Worm (Caenorhabditis elegans) whole organism, L1 larva: Measurements from ENCODE around the gene str-206.
A peak's percentile ranks its signal among the peaks of the same experiment; 100 is the strongest.

ENCODE experiments used
- alr-1 ChIP-seq: fragments of 200-800 bp; sonication (Bioruptor generic); optimal IDR thresholded peaks from 2 replicates; lab custom pipeline; 2018; ENCODE audit warnings: borderline replicate concordance, mild to moderate bottlenecking, missing genetic modification characterization, missing compliant biosample characterization
- blmp-1 ChIP-seq: fragments of 150-350 bp; optimal IDR thresholded peaks from 2 replicates; lab custom pipeline; 2014; ENCODE audit warnings: missing biosample characterization, missing genetic modification characterization
- efl-1 ChIP-seq, 4 experiments: fragments of 150-350 bp; optimal IDR thresholded peaks in 3 of 4; peaks in 1 of 4; 1 replicate in 1 of 4; 2 replicates in 3 of 4; lab custom pipeline; 2014; ENCODE audit warnings: missing biosample characterization in 2 of 4, missing genetic modification characterization in 2 of 4, missing genetic modification reagents in 2 of 4
- egl-27 ChIP-seq, 2 experiments: fragments of 150-350 bp in 1 of 2; sonication (generic microtip); optimal IDR thresholded peaks; 3 replicates each; lab custom pipeline; 2017 to 2018; ENCODE audit warnings: missing biosample characterization in 2 of 2, missing genetic modification characterization in 2 of 2, missing genetic modification reagents in 2 of 2
- fkh-10 ChIP-seq: sonication (generic microtip); optimal IDR thresholded peaks from 2 replicates; lab custom pipeline; 2017; ENCODE audit warnings: missing biosample characterization, missing genetic modification reagents, missing genetic modification characterization
- grh-1 ChIP-seq: fragments of 200-800 bp; sonication (Bioruptor generic); IDR thresholded peaks from 2 replicates; pipeline ENCODE4 v1.3.6; 2022; ENCODE audit warnings: missing genetic modification reagents, missing genetic modification characterization, missing compliant biosample characterization
- lin-13 ChIP-seq: fragments of 150-350 bp; optimal IDR thresholded peaks from 2 replicates; lab custom pipeline; 2014; ENCODE audit warnings: missing biosample characterization, missing genetic modification reagents, missing genetic modification characterization
- lin-35 ChIP-seq, 2 experiments: fragments of 150-350 bp; optimal IDR thresholded peaks; 2 replicates each; lab custom pipeline; 2014; ENCODE audit warnings: missing biosample characterization in 2 of 2, missing genetic modification characterization in 2 of 2, missing genetic modification reagents in 2 of 2
- lin-39 ChIP-seq: fragments of 150-350 bp; optimal IDR thresholded peaks from 2 replicates; lab custom pipeline; 2014; ENCODE audit warnings: missing biosample characterization, missing genetic modification reagents, missing genetic modification characterization
- nhr-11 ChIP-seq: fragments of 150-350 bp; optimal IDR thresholded peaks from 2 replicates; lab custom pipeline; 2014; ENCODE audit warnings: missing biosample characterization, missing genetic modification characterization
- nhr-28 ChIP-seq: fragments of 150-350 bp; optimal IDR thresholded peaks from 2 replicates; lab custom pipeline; 2014; ENCODE audit warnings: missing biosample characterization, missing genetic modification characterization
- tbx-2 ChIP-seq: sonication (generic microtip); optimal IDR thresholded peaks from 2 replicates; lab custom pipeline; 2016; ENCODE audit warnings: missing genetic modification characterization, missing compliant biosample characterization

ce11 chrV:6213845-6214244, 4.1 kb upstream of the str-206 start:
- TF ChIP-seq nhr-28 (tag; lab: Kevin White, UChicago) (no peak), efl-1 (optimal IDR thresholded peaks at IDR 0.05; lab: Kevin White, UChicago) (peak; percentile 24 to 66), efl-1 (GFP tag; optimal IDR thresholded peaks at IDR 0.05 in 1 of 2; lab: Kevin White, UChicago) (no peak), tbx-2 (tag; lab: Kevin White, UChicago) (peak; percentile 16), lin-35 (GFP tag; optimal IDR thresholded peaks at IDR 0.05; lab: Kevin White, UChicago) (peak; percentile 19 to 31), blmp-1 (peak; percentile 29), egl-27 (tag; optimal IDR thresholded peaks at IDR 0.05; lab: Kevin White, UChicago) (no peak), lin-39 (tag; lab: Kevin White, UChicago) (no peak), fkh-10 (GFP tag; lab: Kevin White, UChicago) (no peak), alr-1 (tag; lab: Kevin White, UChicago) (no peak), lin-13 (GFP tag; lab: Kevin White, UChicago) (no peak), nhr-11 (tag; lab: Kevin White, UChicago) (peak; percentile 29), grh-1 (GFP tag; lab: Robert Waterston, UW) (no peak)
